Worm (Caenorhabditis elegans) whole organism, late embryonic: ENCODE measurements around the gene nhr-71.

ENCODE experiments used
- C38D4.7 ChIP-seq: fragments of 200-800 bp; sonication (Bioruptor generic); optimal IDR thresholded peaks from 2 replicates; lab custom pipeline; 2018; ENCODE audit warnings: mild to moderate bottlenecking, missing genetic modification characterization, moderate library complexity, missing compliant biosample characterization
- F13H6.1 ChIP-seq: sonication (generic microtip); optimal IDR thresholded peaks from 2 replicates; lab custom pipeline; 2016; ENCODE audit warnings: missing genetic modification characterization, missing compliant biosample characterization
- K09A11.1 ChIP-seq: sonication (generic microtip); optimal IDR thresholded peaks from 2 replicates; lab custom pipeline; 2017; ENCODE audit warnings: antibody characterized with exemption, mild to moderate bottlenecking, missing genetic modification characterization, missing compliant biosample characterization; ENCODE audit not compliant: insufficient read depth
- T23F11.4 ChIP-seq: fragments of 200-800 bp; sonication (Bioruptor generic); optimal IDR thresholded peaks from 2 replicates; lab custom pipeline; 2018; ENCODE audit warnings: mild to moderate bottlenecking, missing genetic modification characterization, missing compliant biosample characterization
- Y22D7AL.16 ChIP-seq: sonication (generic microtip); optimal IDR thresholded peaks from 2 replicates; lab custom pipeline; 2016; ENCODE audit warnings: missing genetic modification characterization, missing compliant biosample characterization
- ahr-1 ChIP-seq: sonication (generic microtip); optimal IDR thresholded peaks from 2 replicates; lab custom pipeline; 2016; ENCODE audit warnings: missing genetic modification characterization, missing compliant biosample characterization
- ama-1 ChIP-seq: fragments of 150-350 bp; optimal IDR thresholded peaks from 2 replicates; lab custom pipeline; 2014
- ceh-14 ChIP-seq: sonication (generic microtip); optimal IDR thresholded peaks from 2 replicates; lab custom pipeline; 2016; ENCODE audit warnings: missing genotype, missing genetic modification characterization, missing compliant biosample characterization
- ceh-18 ChIP-seq: sonication (generic microtip); optimal IDR thresholded peaks from 2 replicates; lab custom pipeline; 2016; ENCODE audit warnings: missing genetic modification characterization, missing compliant biosample characterization
- ceh-2 ChIP-seq: sonication (generic microtip); optimal IDR thresholded peaks from 2 replicates; lab custom pipeline; 2016; ENCODE audit warnings: missing genotype, missing genetic modification characterization, missing compliant biosample characterization
- ceh-31 ChIP-seq: sonication (generic microtip); optimal IDR thresholded peaks from 2 replicates; lab custom pipeline; 2016; ENCODE audit warnings: missing genetic modification characterization, missing compliant biosample characterization
- ceh-34 ChIP-seq: sonication (generic microtip); optimal IDR thresholded peaks from 2 replicates; lab custom pipeline; 2016; ENCODE audit warnings: mild to moderate bottlenecking, missing genetic modification characterization, missing compliant biosample characterization
- ceh-6 ChIP-seq: fragments of 200-800 bp; sonication (Bioruptor generic); optimal IDR thresholded peaks from 2 replicates; lab custom pipeline; 2018; ENCODE audit warnings: mild to moderate bottlenecking, missing genetic modification characterization, missing compliant biosample characterization
- che-1 ChIP-seq: sonication (generic microtip); optimal IDR thresholded peaks from 2 replicates; lab custom pipeline; 2016; ENCODE audit warnings: mild to moderate bottlenecking, missing genetic modification characterization, missing compliant biosample characterization
- elt-4 ChIP-seq: sonication (generic microtip); optimal IDR thresholded peaks from 2 replicates; lab custom pipeline; 2016; ENCODE audit warnings: missing genetic modification characterization, missing compliant biosample characterization
- ets-4 ChIP-seq: sonication (generic microtip); optimal IDR thresholded peaks from 2 replicates; lab custom pipeline; 2016; ENCODE audit warnings: missing genetic modification characterization, missing compliant biosample characterization
- fax-1 ChIP-seq: sonication (generic microtip); optimal IDR thresholded peaks from 2 replicates; lab custom pipeline; 2016; ENCODE audit warnings: missing genotype, missing genetic modification characterization, missing compliant biosample characterization
- fkh-6 ChIP-seq: sonication (generic microtip); optimal IDR thresholded peaks from 2 replicates; lab custom pipeline; 2016; ENCODE audit warnings: missing genetic modification characterization, missing compliant biosample characterization
- gmeb-2 ChIP-seq: sonication (generic microtip); optimal IDR thresholded peaks from 2 replicates; lab custom pipeline; 2016; ENCODE audit warnings: missing genetic modification characterization, inconsistent platforms, missing compliant biosample characterization
- lim-6 ChIP-seq: sonication (generic microtip); optimal IDR thresholded peaks from 2 replicates; lab custom pipeline; 2016; ENCODE audit warnings: missing genetic modification characterization, missing compliant biosample characterization
- lin-11 ChIP-seq: fragments of 200-800 bp; sonication (Bioruptor generic); optimal IDR thresholded peaks from 2 replicates; lab custom pipeline; 2018; ENCODE audit warnings: mild to moderate bottlenecking, missing genetic modification characterization, missing compliant biosample characterization
- nhr-11 ChIP-seq: fragments of 150-350 bp; optimal IDR thresholded peaks from 2 replicates; lab custom pipeline; 2014; ENCODE audit warnings: missing biosample characterization, missing genetic modification characterization
- nhr-232 ChIP-seq: sonication (generic microtip); optimal IDR thresholded peaks from 2 replicates; lab custom pipeline; 2016; ENCODE audit warnings: missing genetic modification characterization, missing compliant biosample characterization
- odd-2 ChIP-seq: sonication (generic microtip); optimal IDR thresholded peaks from 2 replicates; lab custom pipeline; 2017; ENCODE audit warnings: antibody characterized with exemption, mild to moderate bottlenecking, missing genetic modification characterization, missing compliant biosample characterization
- pag-3 ChIP-seq: sonication (generic microtip); optimal IDR thresholded peaks from 2 replicates; lab custom pipeline; 2016; ENCODE audit warnings: missing compliant biosample characterization, missing genetic modification characterization, borderline replicate concordance
- pax-1 ChIP-seq: fragments of 150-350 bp; optimal IDR thresholded peaks from 2 replicates; lab custom pipeline; 2014; ENCODE audit warnings: missing biosample characterization, missing genetic modification characterization
- pros-1 ChIP-seq: fragments of 150-350 bp; optimal IDR thresholded peaks from 2 replicates; lab custom pipeline; 2014; ENCODE audit warnings: missing biosample characterization, missing genetic modification reagents, missing genetic modification characterization
- ref-2 ChIP-seq: sonication (generic microtip); optimal IDR thresholded peaks from 2 replicates; lab custom pipeline; 2016; ENCODE audit warnings: missing genetic modification characterization, missing compliant biosample characterization
- rnt-1 ChIP-seq: sonication (generic microtip); optimal IDR thresholded peaks from 2 replicates; lab custom pipeline; 2016; ENCODE audit warnings: missing genetic modification characterization, missing compliant biosample characterization
- sox-4 ChIP-seq: sonication (generic microtip); optimal IDR thresholded peaks from 2 replicates; lab custom pipeline; 2017; ENCODE audit warnings: mild to moderate bottlenecking, missing genetic modification characterization, inconsistent platforms, missing compliant biosample characterization
- syd-9 ChIP-seq: sonication (generic microtip); optimal IDR thresholded peaks from 2 replicates; lab custom pipeline; 2016; ENCODE audit warnings: mild to moderate bottlenecking, missing genetic modification characterization, moderate library complexity, missing compliant biosample characterization
- tbx-2 ChIP-seq: sonication (generic microtip); optimal IDR thresholded peaks from 2 replicates; lab custom pipeline; 2016; ENCODE audit warnings: missing genetic modification characterization, missing compliant biosample characterization
- ttx-3 ChIP-seq: sonication (generic microtip); optimal IDR thresholded peaks from 2 replicates; lab custom pipeline; 2016; ENCODE audit warnings: missing genetic modification reagents, missing genetic modification characterization, missing compliant biosample characterization
- unc-3 ChIP-seq, 2 experiments: fragments of 200-800 bp in 1 of 2; sonication (Bioruptor generic) in 1 of 2; sonication (generic microtip) in 1 of 2; conservative IDR thresholded peaks in 1 of 2; optimal IDR thresholded peaks in 1 of 2; 2 replicates each; pipeline versions ENCODE4 v1.3.6 to Lab custom; 2016 to 2022; ENCODE audit warnings: missing compliant biosample characterization in 2 of 2, missing genetic modification characterization in 2 of 2, missing genetic modification reagents in 1 of 2
- unc-42 ChIP-seq: sonication (generic microtip); optimal IDR thresholded peaks from 2 replicates; lab custom pipeline; 2016; ENCODE audit warnings: missing genotype, missing genetic modification characterization, missing compliant biosample characterization
- unc-55 ChIP-seq: sonication (generic microtip); optimal IDR thresholded peaks from 2 replicates; lab custom pipeline; 2017; ENCODE audit warnings: missing biosample characterization, missing genetic modification reagents, missing genetic modification characterization
- unc-86 ChIP-seq: sonication (generic microtip); optimal IDR thresholded peaks from 2 replicates; lab custom pipeline; 2016; ENCODE audit warnings: missing genetic modification characterization, missing compliant biosample characterization
- ztf-16 ChIP-seq: sonication (generic microtip); optimal IDR thresholded peaks from 2 replicates; lab custom pipeline; 2017; ENCODE audit warnings: missing genetic modification characterization, missing compliant biosample characterization

The nhr-71 gene

ce11 chrX:13700642-13701233 is 46.4 kb upstream of the nhr-71 start (continued):
- no peak for TF ChIP-seq che-1
- peak; percentile 53 for TF ChIP-seq ahr-1 (tag; lab: Kevin White, UChicago)
- TF ChIP-seq ceh-31 (tag; lab: Kevin White, UChicago) = peak; percentile 98
- TF ChIP-seq ztf-16 (tag; lab: Kevin White, UChicago) = peak; percentile 90
- TF ChIP-seq C38D4.7 = no peak
- peak; percentile 71 for TF ChIP-seq ets-4 (tag; lab: Kevin White, UChicago)
- TF ChIP-seq unc-42 = peak; percentile 98
- peak; percentile 24 for TF ChIP-seq T23F11.4 (GFP tag; lab: Kevin White, UChicago)
- TF ChIP-seq gmeb-2 = peak; percentile 40
- peak; percentile 12 for TF ChIP-seq fax-1 (tag; lab: Kevin White, UChicago)
- TF ChIP-seq ceh-34 (tag; lab: Kevin White, UChicago) = peak; percentile 98
- TF ChIP-seq ceh-2 (tag; lab: Kevin White, UChicago) = peak; percentile 74
- peak; percentile 50 for TF ChIP-seq sox-4 (tag; lab: Kevin White, UChicago)
- TF ChIP-seq rnt-1 (tag; lab: Kevin White, UChicago) = peak; percentile 97
- peak; percentile 100 for TF ChIP-seq ceh-18 (tag; lab: Kevin White, UChicago)
- peak; percentile 81 for TF ChIP-seq unc-86
- peak; percentile 67 for TF ChIP-seq ceh-6 (GFP tag; lab: Kevin White, UChicago)
- TF ChIP-seq ref-2 (tag; lab: Kevin White, UChicago) = peak; percentile 96
- no peak for TF ChIP-seq elt-4 (tag; lab: Kevin White, UChicago)
- peak; percentile 75 for TF ChIP-seq K09A11.1 (tag; lab: Kevin White, UChicago)
- TF ChIP-seq lin-11 = peak; percentile 26
- TF ChIP-seq ceh-14 (tag; lab: Kevin White, UChicago) = peak; percentile 87
- TF ChIP-seq tbx-2 = peak; percentile 97
- TF ChIP-seq pag-3 (tag; lab: Kevin White, UChicago) = no peak
- no peak for TF ChIP-seq ama-1 (lab: Kevin White, UChicago)
- no peak for TF ChIP-seq nhr-232 (tag; lab: Kevin White, UChicago)
- TF ChIP-seq nhr-11 (tag; lab: Kevin White, UChicago) = no peak
- peak; percentile 29 for TF ChIP-seq fkh-6
- peak; percentile 91 for TF ChIP-seq unc-55 (GFP tag; lab: Kevin White, UChicago)
- TF ChIP-seq, all 69 proteins: peak for 51

- peak; percentile 50 for TF ChIP-seq unc-42
- no peak for TF ChIP-seq syd-9 (tag; lab: Kevin White, UChicago)
- TF ChIP-seq, all 69 proteins: peak for 1
These were observed 44.2 kb upstream of the nhr-71 start for ce11 chrX:13702923-13703322.

ce11 chrX:13706607-13707006 is 40.5 kb upstream of the nhr-71 start, which contains the start of gene K02D3.1:
K02D3.1 (plus strand) TSS chrX:13706907.
- TF ChIP-seq ceh-31 (tag; lab: Kevin White, UChicago) = no peak
- TF ChIP-seq pros-1 (tag; lab: Kevin White, UChicago) = no peak
- no peak for TF ChIP-seq ceh-14 (tag; lab: Kevin White, UChicago)
- no peak for TF ChIP-seq che-1
- TF ChIP-seq unc-86 = no peak
- TF ChIP-seq lim-6 (tag; lab: Kevin White, UChicago) = no peak
- TF ChIP-seq Y22D7AL.16 (tag; lab: Kevin White, UChicago) = no peak
- no peak for TF ChIP-seq K09A11.1 (tag; lab: Kevin White, UChicago)
- no peak for TF ChIP-seq ref-2 (tag; lab: Kevin White, UChicago)
- TF ChIP-seq odd-2 (tag; lab: Kevin White, UChicago) = no peak
- TF ChIP-seq ahr-1 (tag; lab: Kevin White, UChicago) = no peak
- TF ChIP-seq C38D4.7 = no peak
- TF ChIP-seq syd-9 (tag; lab: Kevin White, UChicago) = no peak
- TF ChIP-seq unc-3 (GFP tag; conservative IDR thresholded peaks at IDR 0.05; lab: Robert Waterston, UW) = no peak
- TF ChIP-seq unc-3 (tag; optimal IDR thresholded peaks at IDR 0.05; lab: Kevin White, UChicago) = no peak
- no peak for TF ChIP-seq F13H6.1 (tag; lab: Kevin White, UChicago)
- TF ChIP-seq pax-1 (tag; lab: Kevin White, UChicago) = no peak
- TF ChIP-seq ttx-3 (tag; lab: Kevin White, UChicago) = no peak
